Worm (Caenorhabditis elegans) whole organism, late embryonic: ENCODE measurements around the gene rbg-1.
"Not testable (repeated sequence)": the region's sequence is repeated elsewhere in the genome, so short reads cannot be mapped to it uniquely, and the experiment has no call there.

ENCODE experiments used
- F13H6.1 ChIP-seq: sonication (generic microtip); optimal IDR thresholded peaks from 2 replicates; lab custom pipeline; 2016; ENCODE audit warnings: missing genetic modification characterization, missing compliant biosample characterization
- T23F11.4 ChIP-seq: fragments of 200-800 bp; sonication (Bioruptor generic); optimal IDR thresholded peaks from 2 replicates; lab custom pipeline; 2018; ENCODE audit warnings: mild to moderate bottlenecking, missing genetic modification characterization, missing compliant biosample characterization
- Y22D7AL.16 ChIP-seq: sonication (generic microtip); optimal IDR thresholded peaks from 2 replicates; lab custom pipeline; 2016; ENCODE audit warnings: missing genetic modification characterization, missing compliant biosample characterization
- ama-1 ChIP-seq: fragments of 150-350 bp; optimal IDR thresholded peaks from 2 replicates; lab custom pipeline; 2014
- ceh-30 ChIP-seq: fragments of 150-350 bp; optimal IDR thresholded peaks from 2 replicates; lab custom pipeline; 2014; ENCODE audit warnings: missing biosample characterization, missing genetic modification characterization
- elt-2 ChIP-seq: sonication (generic microtip); optimal IDR thresholded peaks from 2 replicates; lab custom pipeline; 2016; ENCODE audit warnings: missing genetic modification reagents, missing genetic modification characterization, missing compliant biosample characterization
- hlh-15 ChIP-seq: sonication (generic microtip); optimal IDR thresholded peaks from 2 replicates; lab custom pipeline; 2016; ENCODE audit warnings: missing genetic modification characterization, missing compliant biosample characterization
- lin-11 ChIP-seq: fragments of 200-800 bp; sonication (Bioruptor generic); optimal IDR thresholded peaks from 2 replicates; lab custom pipeline; 2018; ENCODE audit warnings: mild to moderate bottlenecking, missing genetic modification characterization, missing compliant biosample characterization
- nfya-1 ChIP-seq: sonication (generic microtip); optimal IDR thresholded peaks from 2 replicates; lab custom pipeline; 2017; ENCODE audit warnings: missing genetic modification characterization, mild to moderate bottlenecking, missing compliant biosample characterization, antibody characterized with exemption, moderate library complexity
- nhr-11 ChIP-seq: fragments of 150-350 bp; optimal IDR thresholded peaks from 2 replicates; lab custom pipeline; 2014; ENCODE audit warnings: missing biosample characterization, missing genetic modification characterization
- pat-9 ChIP-seq: fragments of 200-800 bp; sonication (Bioruptor generic); optimal IDR thresholded peaks from 2 replicates; lab custom pipeline; 2018; ENCODE audit warnings: mild to moderate bottlenecking, missing genetic modification characterization, moderate library complexity, missing compliant biosample characterization
- tbx-7 ChIP-seq: sonication (generic microtip); optimal IDR thresholded peaks from 2 replicates; lab custom pipeline; 2016; ENCODE audit warnings: missing genotype, missing genetic modification characterization, missing compliant biosample characterization
- zip-5 ChIP-seq: sonication (generic microtip); optimal IDR thresholded peaks from 2 replicates; lab custom pipeline; 2016; ENCODE audit warnings: missing genetic modification characterization, missing compliant biosample characterization

- not testable (repeated sequence) for TF ChIP-seq F13H6.1; ama-1 (lab: Kevin White, UChicago); T23F11.4 (GFP tag; lab: Kevin White, UChicago); ceh-30; elt-2; pat-9; lin-11 (tag; lab: Kevin White, UChicago); nhr-11 (tag; lab: Kevin White, UChicago); zip-5; hlh-15 (tag; lab: Kevin White, UChicago); Y22D7AL.16; nfya-1; tbx-7 (tag; lab: Kevin White, UChicago)
Measured at ce11 chrX:14966515-14966914, 16.8 kb upstream of the rbg-1 start, which contains the start of gene F20D1.22.
